Fruit fly (Drosophila melanogaster) whole organism, pupa: Measurements from ENCODE around the gene CG31287.

Experiments used
- CG10348 ChIP-seq: fragments of 200-800 bp; sonication (Bioruptor generic); IDR thresholded peaks from 2 replicates; pipeline ENCODE4 v1.3.6; 2022; ENCODE audit warnings: missing biosample characterization, missing genetic modification characterization
- CG12605 ChIP-seq: fragments of 200-800 bp; sonication (Bioruptor generic); IDR thresholded peaks from 2 replicates; pipeline ENCODE4 v1.3.6; 2022; ENCODE audit warnings: missing biosample characterization, missing genetic modification characterization
- CG13204 ChIP-seq: fragments of 200-800 bp; sonication (Bioruptor generic); optimal IDR thresholded peaks from 2 replicates; lab custom pipeline; 2018; ENCODE audit warnings: missing biosample characterization, mild to moderate bottlenecking, missing genetic modification characterization, moderate library complexity
- CG14655 ChIP-seq: fragments of 200-800 bp; sonication (Bioruptor generic); optimal IDR thresholded peaks from 3 replicates; lab custom pipeline; 2017; ENCODE audit warnings: mild to moderate bottlenecking, missing biosample characterization, missing genetic modification reagents, missing genetic modification characterization
- CG15710 ChIP-seq: fragments of 200-800 bp; sonication (Bioruptor generic); optimal IDR thresholded peaks from 2 replicates; lab custom pipeline; 2018; ENCODE audit warnings: missing biosample characterization, mild to moderate bottlenecking, missing genetic modification characterization, moderate library complexity
- CG17806 ChIP-seq: fragments of 200-800 bp; sonication (Bioruptor generic); optimal IDR thresholded peaks from 2 replicates; lab custom pipeline; 2018; ENCODE audit warnings: missing biosample characterization, mild to moderate bottlenecking, missing genetic modification characterization, moderate library complexity
- CG32121 ChIP-seq: fragments of 200-800 bp; sonication (Bioruptor generic); IDR thresholded peaks from 2 replicates; pipeline ENCODE4 v1.3.6; 2022; ENCODE audit warnings: missing biosample characterization, missing genetic modification characterization
- CG34367 ChIP-seq: fragments of 200-800 bp; sonication (Bioruptor generic); optimal IDR thresholded peaks from 2 replicates; lab custom pipeline; 2018; ENCODE audit warnings: missing biosample characterization, mild to moderate bottlenecking, missing genetic modification characterization
- CG4496 ChIP-seq: fragments of 200-800 bp; sonication (Bioruptor generic); IDR thresholded peaks from 3 replicates; pipeline ENCODE4 v1.3.6; 2022; ENCODE audit warnings: missing biosample characterization, missing genetic modification characterization
- CG8159 ChIP-seq: fragments of 200-800 bp; sonication (Bioruptor generic); optimal IDR thresholded peaks from 3 replicates; lab custom pipeline; 2018; ENCODE audit warnings: missing biosample characterization, mild to moderate bottlenecking, missing genetic modification characterization, moderate library complexity
- CG8301 ChIP-seq: fragments of 200-800 bp; sonication (Bioruptor generic); optimal IDR thresholded peaks from 2 replicates; lab custom pipeline; 2018; ENCODE audit warnings: missing biosample characterization, mild to moderate bottlenecking, missing genetic modification characterization
- CG9948 ChIP-seq: fragments of 200-800 bp; sonication (Bioruptor generic); optimal IDR thresholded peaks from 2 replicates; lab custom pipeline; 2018; ENCODE audit warnings: missing biosample characterization, mild to moderate bottlenecking, missing genetic modification characterization, moderate library complexity
- D1 ChIP-seq: fragments of 200-800 bp; sonication (Bioruptor generic); optimal IDR thresholded peaks from 2 replicates; lab custom pipeline; 2018; ENCODE audit warnings: missing biosample characterization, mild to moderate bottlenecking, missing genetic modification characterization, moderate library complexity
- EcR ChIP-seq: fragments of 200-800 bp; sonication (Bioruptor generic); optimal IDR thresholded peaks from 3 replicates; lab custom pipeline; 2019; ENCODE audit warnings: missing biosample characterization, missing genetic modification characterization, mild to moderate bottlenecking, moderate library complexity, missing genetic modification reagents
- Ets98B ChIP-seq: fragments of 200-800 bp; sonication (Bioruptor generic); IDR thresholded peaks from 2 replicates; pipeline ENCODE4 v1.3.6; 2022; ENCODE audit warnings: missing biosample characterization, missing genetic modification characterization
- Pif1A ChIP-seq: fragments of 200-800 bp; sonication (Bioruptor generic); optimal IDR thresholded peaks from 3 replicates; lab custom pipeline; 2016; ENCODE audit warnings: missing biosample characterization, missing genetic modification characterization
- Pif1B ChIP-seq: fragments of 200-800 bp; sonication (Bioruptor generic); optimal IDR thresholded peaks from 3 replicates; lab custom pipeline; 2016; ENCODE audit warnings: missing biosample characterization, missing genetic modification characterization
- Snoo ChIP-seq: fragments of 200-800 bp; sonication (Bioruptor generic); optimal IDR thresholded peaks from 3 replicates; lab custom pipeline; 2017; ENCODE audit warnings: missing biosample characterization, mild to moderate bottlenecking, missing genetic modification characterization, inconsistent platforms
- fd96Ca ChIP-seq: fragments of 200-800 bp; sonication (Bioruptor generic); IDR thresholded peaks from 3 replicates; pipeline ENCODE4 v1.3.6; 2022; ENCODE audit warnings: missing biosample characterization, missing genetic modification characterization
- gl ChIP-seq: fragments of 200-800 bp; sonication (Bioruptor generic); optimal IDR thresholded peaks from 2 replicates; lab custom pipeline; 2018; ENCODE audit warnings: missing biosample characterization, mild to moderate bottlenecking, missing genetic modification characterization
- rn ChIP-seq: fragments of 200-800 bp; sonication (Bioruptor generic); IDR thresholded peaks from 2 replicates; pipeline ENCODE4 v1.3.6; 2022; ENCODE audit warnings: missing biosample characterization, missing genetic modification characterization

CG31287 gene

DNA sequence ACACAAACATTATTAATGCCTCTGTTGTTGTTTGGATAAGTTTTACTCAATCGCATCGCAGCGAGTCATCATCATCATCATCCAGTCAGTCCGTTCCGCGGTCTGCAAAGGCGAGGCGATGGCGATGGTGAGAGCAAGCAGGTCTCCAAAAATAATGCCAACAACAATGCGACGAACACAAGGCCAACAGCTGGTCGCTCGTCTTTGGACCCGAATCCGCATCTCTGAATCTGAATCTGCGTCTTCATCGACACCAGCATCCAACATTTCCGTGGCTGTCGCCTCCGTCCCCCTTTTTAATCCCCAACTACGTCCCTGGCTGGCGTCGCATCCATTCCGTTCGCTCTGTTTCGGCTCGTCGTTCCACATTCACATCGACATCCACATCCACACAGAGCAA lies 31.1 kb downstream of the CG31287 start:
- no peak for TF ChIP-seq gl
- TF ChIP-seq D1: no peak
- peak; percentile 90 for TF ChIP-seq CG13204 (GFP tag; lab: Kevin White, UChicago)
- TF ChIP-seq EcR: peak; percentile 66
- TF ChIP-seq CG8301 (tag; lab: Kevin White, UChicago): no peak
- no peak for TF ChIP-seq CG15710 (tag; lab: Kevin White, UChicago)
- TF ChIP-seq fd96Ca (GFP tag; lab: Robert Waterston, UW): no peak
- no peak for TF ChIP-seq Pif1A (GFP tag; lab: Kevin White, UChicago)
- no peak for TF ChIP-seq CG14655
- no peak for TF ChIP-seq Pif1B (GFP tag; lab: Kevin White, UChicago)
- no peak for TF ChIP-seq Ets98B
- no peak for TF ChIP-seq rn (GFP tag; lab: Robert Waterston, UW)
- TF ChIP-seq CG10348 (GFP tag; lab: Robert Waterston, UW): no peak
- no peak for TF ChIP-seq CG4496 (GFP tag; lab: Robert Waterston, UW)
- no peak for TF ChIP-seq Snoo
- TF ChIP-seq, all 21 proteins: peak for 2

DNA sequence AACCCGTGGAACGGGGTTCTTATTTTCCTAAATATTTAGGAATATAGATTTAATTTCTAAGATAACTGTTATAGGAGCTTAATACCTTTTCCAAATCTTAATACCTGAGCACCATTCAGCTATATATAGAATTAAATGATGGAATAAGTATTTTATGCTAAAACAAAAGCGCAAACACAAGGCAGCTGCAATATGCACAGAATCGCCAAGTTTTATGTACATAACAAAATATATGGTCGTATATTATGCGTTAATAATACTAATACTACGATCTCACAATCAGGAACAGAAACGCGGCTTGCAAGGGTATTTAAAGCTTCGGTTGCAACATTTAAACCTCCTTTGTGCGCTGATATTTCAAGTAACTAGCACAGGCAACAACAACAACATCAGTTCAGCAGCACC lies 31.6 kb downstream of the CG31287 start:
- TF ChIP-seq CG14655: peak; percentile 92
- TF ChIP-seq Pif1B (GFP tag; lab: Kevin White, UChicago): peak; percentile 90
- TF ChIP-seq fd96Ca (GFP tag; lab: Robert Waterston, UW): no peak
- TF ChIP-seq D1: peak; percentile 83
- TF ChIP-seq CG13204 (GFP tag; lab: Kevin White, UChicago): no peak
- TF ChIP-seq EcR: no peak
- peak; percentile 81 for TF ChIP-seq Pif1A (GFP tag; lab: Kevin White, UChicago)
- no peak for TF ChIP-seq Ets98B
- TF ChIP-seq CG9948 (tag; lab: Kevin White, UChicago): peak; percentile 93
- no peak for TF ChIP-seq CG32121 (GFP tag; lab: Robert Waterston, UW)
- peak; percentile 95 for TF ChIP-seq CG8159
- TF ChIP-seq CG34367 (tag; lab: Kevin White, UChicago): peak; percentile 83
- TF ChIP-seq CG15710 (tag; lab: Kevin White, UChicago): peak; percentile 90
- TF ChIP-seq Snoo: peak; percentile 87
- no peak for TF ChIP-seq CG10348 (GFP tag; lab: Robert Waterston, UW)
- TF ChIP-seq CG17806 (tag; lab: Kevin White, UChicago): peak; percentile 88
- TF ChIP-seq rn (GFP tag; lab: Robert Waterston, UW): no peak
- TF ChIP-seq CG8301 (tag; lab: Kevin White, UChicago): peak; percentile 86
- no peak for TF ChIP-seq CG4496 (GFP tag; lab: Robert Waterston, UW)
- no peak for TF ChIP-seq CG12605 (GFP tag; lab: Robert Waterston, UW)
- TF ChIP-seq gl: peak; percentile 27

DNA sequence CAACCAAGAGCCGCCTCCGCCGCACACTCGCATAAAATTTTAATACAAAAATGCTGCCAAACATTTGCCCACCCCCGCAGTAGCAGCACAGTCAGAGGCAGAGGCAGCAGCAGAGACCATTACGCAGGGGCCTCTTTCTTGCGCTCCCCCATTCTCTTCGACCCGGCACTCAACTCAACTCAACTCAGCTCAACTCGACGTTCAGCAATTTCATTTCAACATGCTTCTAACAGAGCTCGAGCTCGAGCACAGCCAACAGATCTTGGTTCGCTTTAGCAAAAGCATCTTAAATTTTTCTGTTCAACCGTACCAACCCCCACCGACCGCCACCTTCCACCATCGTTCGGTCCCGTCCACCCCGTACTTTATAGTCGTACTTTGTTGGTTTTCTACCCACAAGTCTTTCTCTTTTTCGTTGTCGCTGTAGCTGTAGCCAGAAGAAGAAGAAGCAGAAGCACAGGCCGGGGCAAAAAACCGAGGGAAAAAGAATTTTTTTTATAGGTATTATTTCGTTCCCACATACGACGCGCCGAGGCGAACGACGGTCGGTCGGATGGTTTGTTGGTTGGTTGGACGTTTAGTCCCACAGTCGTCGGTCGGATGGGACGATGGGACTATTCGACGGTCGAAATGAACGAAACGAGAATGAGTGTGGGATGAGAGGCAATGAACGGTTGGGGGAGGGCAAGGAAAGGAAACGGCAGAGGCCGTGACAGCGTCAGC lies 32.2 kb downstream of the CG31287 start:
- TF ChIP-seq CG13204 (GFP tag; lab: Kevin White, UChicago) (peak; percentile 76), Pif1B (GFP tag; lab: Kevin White, UChicago) (no peak), CG15710 (tag; lab: Kevin White, UChicago) (no peak), EcR (peak; percentile 96), CG32121 (GFP tag; lab: Robert Waterston, UW) (no peak), fd96Ca (GFP tag; lab: Robert Waterston, UW) (no peak)

DNA sequence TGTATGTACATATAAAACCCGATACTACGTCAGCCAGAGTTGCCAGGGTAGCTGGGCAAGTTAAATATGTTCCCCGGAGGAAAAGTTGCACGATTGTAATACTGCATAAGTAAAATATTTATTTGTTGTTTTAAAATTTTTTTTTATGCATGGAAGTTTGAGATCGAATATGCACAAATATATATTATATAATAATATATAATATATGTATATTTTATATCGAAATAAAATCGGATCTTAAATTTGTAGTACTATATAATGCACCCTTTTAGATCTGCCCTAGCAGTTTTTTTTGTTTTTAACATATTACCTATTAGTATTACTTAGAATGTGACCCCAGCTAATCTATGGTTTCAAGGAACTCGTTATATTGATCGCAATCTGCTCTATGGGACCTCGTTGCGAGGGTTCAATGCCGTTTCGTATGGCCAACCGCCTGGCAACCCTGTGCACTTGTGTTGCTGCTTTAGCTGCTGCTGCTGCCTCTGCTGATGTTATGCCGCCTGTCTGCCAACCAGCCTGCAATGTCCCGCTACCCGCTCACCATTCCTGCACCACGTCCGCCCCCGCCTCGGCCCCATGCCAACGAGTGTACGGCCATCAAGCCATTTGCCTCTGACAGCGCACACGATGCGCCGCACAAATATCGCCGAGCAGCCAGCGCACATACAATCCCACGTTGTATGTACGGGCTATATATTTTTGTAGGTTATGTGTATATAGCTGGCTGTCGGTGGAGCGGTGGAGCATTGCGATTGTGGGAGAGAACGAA lies 33.0 kb downstream of the CG31287 start:
- TF ChIP-seq CG15710 (tag; lab: Kevin White, UChicago) (peak; percentile 95), CG9948 (tag; lab: Kevin White, UChicago) (peak; percentile 93), Pif1B (GFP tag; lab: Kevin White, UChicago) (peak; percentile 59), rn (GFP tag; lab: Robert Waterston, UW) (no peak), fd96Ca (GFP tag; lab: Robert Waterston, UW) (no peak), Snoo (peak; percentile 91), CG14655 (peak; percentile 95), CG12605 (GFP tag; lab: Robert Waterston, UW) (no peak), CG4496 (GFP tag; lab: Robert Waterston, UW) (no peak), CG8301 (tag; lab: Kevin White, UChicago) (peak; percentile 87), Pif1A (GFP tag; lab: Kevin White, UChicago) (peak; percentile 62), CG13204 (GFP tag; lab: Kevin White, UChicago) (peak; percentile 98), CG17806 (tag; lab: Kevin White, UChicago) (peak; percentile 80), D1 (peak; percentile 93), CG34367 (tag; lab: Kevin White, UChicago) (peak; percentile 88), EcR (peak; percentile 68), CG8159 (peak; percentile 96), gl (peak; percentile 30)

DNA sequence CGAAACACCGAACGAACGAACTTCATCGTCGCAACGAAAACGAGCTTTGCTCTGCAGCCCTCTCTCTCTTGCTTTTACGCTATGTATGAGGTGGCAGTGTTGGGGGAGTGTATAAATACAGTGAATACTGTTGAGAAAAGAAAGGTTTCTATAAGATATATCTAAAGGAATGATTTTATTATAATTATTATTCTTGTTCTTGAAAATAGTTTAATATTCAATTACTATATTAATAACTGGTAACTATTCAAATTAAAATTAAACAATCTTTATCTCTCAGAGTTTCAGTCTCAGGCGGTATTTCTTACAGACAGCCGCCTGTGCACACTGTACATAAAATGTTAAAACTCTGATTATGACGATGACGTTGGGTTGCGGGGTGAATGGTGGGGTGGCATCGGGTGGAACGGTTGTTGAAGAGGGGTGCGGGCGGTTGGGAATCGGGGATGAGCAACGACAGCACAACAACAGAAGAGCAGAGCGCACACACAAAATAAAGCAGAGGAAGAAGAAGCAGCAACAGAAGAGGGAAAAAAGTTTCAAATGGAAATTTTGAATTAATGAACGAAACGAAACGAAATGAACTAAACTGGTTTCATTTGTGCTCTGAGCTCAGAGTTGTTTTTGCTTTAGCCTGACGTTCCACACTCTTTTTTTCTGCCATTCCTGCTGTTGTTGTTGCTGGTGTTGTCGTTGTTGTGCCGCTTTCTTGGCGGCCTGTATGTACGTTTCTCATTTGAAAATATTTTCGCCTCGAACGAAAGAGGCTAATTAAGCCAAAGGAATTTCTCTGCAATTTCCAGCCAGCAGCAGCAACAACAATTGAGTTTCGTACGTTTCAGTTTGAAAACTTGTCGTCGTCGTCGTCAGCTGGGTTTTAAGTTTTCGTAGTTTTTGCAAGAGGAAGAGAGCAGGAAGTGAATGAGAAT lies 33.8 kb downstream of the CG31287 start:
- peak; percentile 96 for TF ChIP-seq CG34367 (tag; lab: Kevin White, UChicago)
- TF ChIP-seq CG12605 (GFP tag; lab: Robert Waterston, UW): no peak
- TF ChIP-seq Snoo: peak; percentile 97
- peak; percentile 75 for TF ChIP-seq EcR
- TF ChIP-seq CG17806 (tag; lab: Kevin White, UChicago): peak; percentile 98
- TF ChIP-seq CG9948 (tag; lab: Kevin White, UChicago): peak; percentile 98
- TF ChIP-seq CG13204 (GFP tag; lab: Kevin White, UChicago): peak; percentile 81
- peak; percentile 97 for TF ChIP-seq CG14655
- no peak for TF ChIP-seq fd96Ca (GFP tag; lab: Robert Waterston, UW)
- no peak for TF ChIP-seq rn (GFP tag; lab: Robert Waterston, UW)
- peak; percentile 96 for TF ChIP-seq CG8301 (tag; lab: Kevin White, UChicago)
- peak; percentile 97 for TF ChIP-seq Pif1B (GFP tag; lab: Kevin White, UChicago)
- TF ChIP-seq gl: peak; percentile 88
- no peak for TF ChIP-seq CG4496 (GFP tag; lab: Robert Waterston, UW)
- no peak for TF ChIP-seq CG32121 (GFP tag; lab: Robert Waterston, UW)
- no peak for TF ChIP-seq CG10348 (GFP tag; lab: Robert Waterston, UW)
- TF ChIP-seq D1: peak; percentile 97
- TF ChIP-seq CG8159: peak; percentile 99
- no peak for TF ChIP-seq Ets98B
- TF ChIP-seq CG15710 (tag; lab: Kevin White, UChicago): peak; percentile 98
- peak; percentile 92 for TF ChIP-seq Pif1A (GFP tag; lab: Kevin White, UChicago)
